Worm (Caenorhabditis elegans) whole organism, L3 larva: ENCODE results near the gene srd-59.

Source experiments
- aly-2 ChIP-seq: fragments of 150-350 bp; optimal IDR thresholded peaks from 2 replicates; lab custom pipeline; 2014; ENCODE audit warnings: missing biosample characterization, missing genetic modification characterization
- ama-1 ChIP-seq: fragments of 150-350 bp; optimal IDR thresholded peaks from 2 replicates; lab custom pipeline; 2018
- ceh-16 ChIP-seq: sonication (generic microtip); optimal IDR thresholded peaks from 2 replicates; lab custom pipeline; 2017; ENCODE audit warnings: missing biosample characterization, missing genetic modification characterization
- ceh-28 ChIP-seq: fragments of 150-350 bp; optimal IDR thresholded peaks from 2 replicates; lab custom pipeline; 2014; ENCODE audit warnings: missing biosample characterization, missing genetic modification reagents, missing genetic modification characterization
- egl-27 ChIP-seq: sonication (generic microtip); optimal IDR thresholded peaks from 4 replicates; lab custom pipeline; 2017; ENCODE audit warnings: missing biosample characterization, missing genetic modification reagents, missing genetic modification characterization
- egl-5 ChIP-seq: fragments of 150-350 bp; optimal IDR thresholded peaks from 2 replicates; lab custom pipeline; 2017; ENCODE audit warnings: missing biosample characterization, missing genetic modification reagents, missing genetic modification characterization, inconsistent platforms
- elt-3 ChIP-seq, 3 experiments: fragments of 150-350 bp in 1 of 3; sonication (generic microtip) in 2 of 3; optimal IDR thresholded peaks; 2 replicates in 2 of 3; 4 replicates in 1 of 3; lab custom pipeline; 2014 to 2017; ENCODE audit warnings: missing biosample characterization in 3 of 3, missing genetic modification characterization in 3 of 3
- eor-1 ChIP-seq, 2 experiments: fragments of 150-350 bp; optimal IDR thresholded peaks; 2 replicates each; lab custom pipeline; 2014 to 2018; ENCODE audit warnings: missing biosample characterization in 2 of 2, missing genetic modification characterization in 2 of 2
- fkh-10 ChIP-seq: sonication (generic microtip); optimal IDR thresholded peaks from 2 replicates; lab custom pipeline; 2017; ENCODE audit warnings: missing biosample characterization, missing genetic modification reagents, missing genetic modification characterization
- fkh-2 ChIP-seq: fragments of 150-350 bp; optimal IDR thresholded peaks from 2 replicates; lab custom pipeline; 2014; ENCODE audit warnings: missing biosample characterization, missing genetic modification reagents, missing genetic modification characterization
- fos-1 ChIP-seq: fragments of 150-350 bp; optimal IDR thresholded peaks from 2 replicates; lab custom pipeline; 2014; ENCODE audit warnings: missing biosample characterization, missing genetic modification characterization
- lin-15B ChIP-seq: fragments of 150-350 bp; optimal IDR thresholded peaks from 2 replicates; lab custom pipeline; 2014; ENCODE audit warnings: missing biosample characterization, missing genetic modification characterization
- lin-39 ChIP-seq: fragments of 150-350 bp; optimal IDR thresholded peaks from 2 replicates; lab custom pipeline; 2018; ENCODE audit warnings: missing biosample characterization, missing genetic modification reagents, missing genetic modification characterization
- lsy-12 ChIP-seq: sonication (generic microtip); optimal IDR thresholded peaks from 2 replicates; lab custom pipeline; 2016; ENCODE audit warnings: mild to moderate bottlenecking, missing genetic modification characterization, missing compliant biosample characterization
- mdl-1 ChIP-seq: fragments of 150-350 bp; optimal IDR thresholded peaks from 2 replicates; lab custom pipeline; 2014; ENCODE audit warnings: missing biosample characterization, missing genetic modification characterization
- mml-1 ChIP-seq: fragments of 150-350 bp; sonication (generic microtip); optimal IDR thresholded peaks from 3 replicates; lab custom pipeline; 2014; ENCODE audit warnings: missing biosample characterization, missing genetic modification characterization
- nfya-1 ChIP-seq: sonication (generic microtip); optimal IDR thresholded peaks from 2 replicates; lab custom pipeline; 2017; ENCODE audit warnings: missing genetic modification characterization, mild to moderate bottlenecking, missing compliant biosample characterization, antibody characterized with exemption, moderate library complexity; ENCODE audit not compliant: insufficient read depth
- nhr-23 ChIP-seq: fragments of 150-350 bp; optimal IDR thresholded peaks from 2 replicates; lab custom pipeline; 2014; ENCODE audit warnings: missing biosample characterization, missing genetic modification reagents, missing genetic modification characterization
- nhr-237 ChIP-seq: fragments of 150-350 bp; optimal IDR thresholded peaks from 2 replicates; lab custom pipeline; 2014; ENCODE audit warnings: missing biosample characterization, missing genetic modification characterization
- nhr-25 ChIP-seq: sonication (generic microtip); optimal IDR thresholded peaks from 2 replicates; lab custom pipeline; 2017; ENCODE audit warnings: missing biosample characterization, missing genetic modification characterization
- nhr-28 ChIP-seq: fragments of 150-350 bp; optimal IDR thresholded peaks from 2 replicates; lab custom pipeline; 2014; ENCODE audit warnings: missing biosample characterization, missing genetic modification characterization
- nhr-43 ChIP-seq: sonication (generic microtip); optimal IDR thresholded peaks from 2 replicates; lab custom pipeline; 2016; ENCODE audit warnings: mild to moderate bottlenecking, missing genetic modification characterization, missing compliant biosample characterization; ENCODE audit not compliant: poor library complexity, severe bottlenecking
- nhr-67 ChIP-seq: fragments of 150-350 bp; optimal IDR thresholded peaks from 2 replicates; lab custom pipeline; 2014; ENCODE audit warnings: missing biosample characterization, missing genetic modification characterization
- nhr-76 ChIP-seq: fragments of 150-350 bp; sonication (generic microtip); optimal IDR thresholded peaks from 5 replicates; lab custom pipeline; 2014; ENCODE audit warnings: missing biosample characterization, missing genetic modification characterization
- pqm-1 ChIP-seq: fragments of 150-350 bp; optimal IDR thresholded peaks from 2 replicates; lab custom pipeline; 2017; ENCODE audit warnings: missing biosample characterization, missing genetic modification characterization, inconsistent platforms
- sea-2 ChIP-seq: fragments of 150-350 bp; sonication (generic microtip); optimal IDR thresholded peaks from 4 replicates; lab custom pipeline; 2014; ENCODE audit warnings: missing biosample characterization, missing genetic modification reagents, missing genetic modification characterization
- skn-1 ChIP-seq: fragments of 150-350 bp; optimal IDR thresholded peaks from 2 replicates; lab custom pipeline; 2014; ENCODE audit warnings: missing biosample characterization, missing genetic modification characterization
- snpc-4 ChIP-seq: fragments of 150-350 bp; optimal IDR thresholded peaks from 2 replicates; lab custom pipeline; 2014; ENCODE audit warnings: missing biosample characterization, missing genetic modification characterization
- tbx-2 ChIP-seq: sonication (generic microtip); optimal IDR thresholded peaks from 2 replicates; lab custom pipeline; 2016; ENCODE audit warnings: mild to moderate bottlenecking, missing genetic modification characterization, missing compliant biosample characterization
- unc-39 ChIP-seq: sonication (generic microtip); optimal IDR thresholded peaks from 4 replicates; lab custom pipeline; 2017; ENCODE audit warnings: missing biosample characterization, missing genetic modification characterization
- unc-62 ChIP-seq: fragments of 150-350 bp; sonication (generic microtip); optimal IDR thresholded peaks from 4 replicates; lab custom pipeline; 2014; ENCODE audit warnings: missing biosample characterization, missing genetic modification reagents, missing genetic modification characterization
- ztf-11 ChIP-seq: fragments of 150-350 bp; optimal IDR thresholded peaks from 2 replicates; lab custom pipeline; 2014; ENCODE audit warnings: missing biosample characterization, missing genetic modification characterization
- ztf-4 ChIP-seq: fragments of 150-350 bp; optimal IDR thresholded peaks from 2 replicates; lab custom pipeline; 2014; ENCODE audit warnings: missing biosample characterization, missing genetic modification characterization

The srd-59 gene

ce11 chrII:7211280-7211679, 5.8 kb downstream of the srd-59 start, which contains the start of gene E04F6.8:
E04F6.8 (minus strand) TSS chrII:7211380.
- TF ChIP-seq egl-5 (tag; lab: Kevin White, UChicago), result peak; percentile 82
- no peak for TF ChIP-seq sea-2

ce11 chrII:7212059-7212458, 6.6 kb downstream of the srd-59 start, which contains the start of gene E04F6.9:
E04F6.9 (minus strand) TSS chrII:7212159.
- TF ChIP-seq nhr-23 (no peak), lin-39 (tag; lab: Kevin White, UChicago) (peak; percentile 1)
- TF ChIP-seq, all 47 proteins: peak for 1

DNA sequence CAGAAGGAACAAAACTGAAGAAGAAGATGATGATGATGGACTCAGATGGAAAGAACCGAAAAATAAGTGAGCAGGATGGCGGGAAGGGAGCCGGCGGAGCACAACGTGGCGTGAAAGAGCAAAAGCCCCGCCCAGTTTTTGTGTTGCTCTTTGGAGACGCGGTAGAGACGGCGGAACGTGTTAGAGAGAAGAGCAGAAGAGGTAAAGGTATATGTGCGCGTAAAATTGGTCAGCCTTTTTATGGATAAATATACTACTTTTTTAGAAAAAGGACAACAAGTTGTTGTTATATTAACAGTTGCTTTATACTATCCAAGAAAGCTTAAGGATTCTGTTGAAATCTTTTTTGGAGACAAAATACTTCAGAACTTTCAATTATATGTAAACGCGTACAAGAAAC, 11.6 kb downstream of the srd-59 start, which contains the start of gene E04F6.10:
E04F6.10 (minus strand) TSS at position 101 of the 400 bp plus-strand sequence.
- TF ChIP-seq nhr-28 (tag; lab: Kevin White, UChicago) (no peak), elt-3 (tag; optimal IDR thresholded peaks at IDR 0.05; lab: Kevin White, UChicago) (no peak), unc-39 (no peak), ceh-28 (tag; lab: Kevin White, UChicago) (no peak), fkh-2 (no peak), unc-62 (no peak), egl-5 (tag; lab: Kevin White, UChicago) (no peak), ztf-4 (tag; lab: Kevin White, UChicago) (no peak), ztf-11 (tag; lab: Kevin White, UChicago) (no peak), pqm-1 (tag; lab: Kevin White, UChicago) (no peak), nhr-25 (no peak)

ce11 chrII:7224074-7224473, 18.6 kb downstream of the srd-59 start:
- TF ChIP-seq nhr-67 (tag; lab: Kevin White, UChicago) (no peak), egl-27 (tag; lab: Kevin White, UChicago) (no peak), skn-1 (no peak), fos-1 (no peak), lsy-12 (tag; lab: Kevin White, UChicago) (no peak), lin-15B (tag; lab: Kevin White, UChicago) (no peak), mdl-1 (tag; lab: Kevin White, UChicago) (no peak), ceh-16 (tag; lab: Kevin White, UChicago) (no peak), ztf-4 (tag; lab: Kevin White, UChicago) (no peak), nfya-1 (no peak), nhr-76 (no peak), egl-5 (tag; lab: Kevin White, UChicago) (no peak), snpc-4 (tag; lab: Kevin White, UChicago) (no peak), nhr-43 (tag; lab: Kevin White, UChicago) (no peak)

- TF ChIP-seq ztf-11 (tag; lab: Kevin White, UChicago) (no peak), elt-3 (tag; optimal IDR thresholded peaks at IDR 0.05; lab: Kevin White, UChicago) (no peak), nhr-237 (no peak), nhr-23 (no peak), lin-15B (tag; lab: Kevin White, UChicago) (no peak), tbx-2 (tag; lab: Kevin White, UChicago) (no peak), nhr-76 (no peak), eor-1 (tag; optimal IDR thresholded peaks at IDR 0.05; lab: Kevin White, UChicago) (no peak), egl-5 (tag; lab: Kevin White, UChicago) (no peak), pqm-1 (tag; lab: Kevin White, UChicago) (no peak), egl-27 (tag; lab: Kevin White, UChicago) (no peak), mml-1 (tag; lab: Kevin White, UChicago) (no peak), aly-2 (tag; lab: Kevin White, UChicago) (no peak), unc-62 (no peak), ama-1 (lab: Kevin White, UChicago) (no peak), snpc-4 (tag; lab: Kevin White, UChicago) (no peak), ceh-16 (tag; lab: Kevin White, UChicago) (no peak), fkh-2 (no peak), fkh-10 (GFP tag; lab: Kevin White, UChicago) (no peak)
Measured at ce11 chrII:7225864-7226522, 20.5 kb downstream of the srd-59 start, which contains the start of gene clh-3. clh-3 (minus strand) TSS chrII:7225914.
